Worm (Caenorhabditis elegans): ENCODE results near the gene cyp-13A4.

The cyp-13A4 gene

ce11 chrII:9797664-9798063 is at the start of gene cyp-13A4:
TSS of gene cyp-13A4 (minus strand) at chrII:9797740.
- TF ChIP-seq nhr-102 (tag; optimal IDR thresholded peaks at IDR 0.05) = peak; percentile 13
- TF ChIP-seq mdl-1 (tag; optimal IDR thresholded peaks at IDR 0.05) = no peak
- TF ChIP-seq unc-62 (GFP tag; optimal IDR thresholded peaks at IDR 0.05 in 1 of 2) = peak in 1 of 2 experiments; percentile 29
- TF ChIP-seq unc-62 (tag; optimal IDR thresholded peaks at IDR 0.05) = no peak
- TF ChIP-seq nhr-28 (tag; optimal IDR thresholded peaks at IDR 0.05) = peak; percentile 58
- TF ChIP-seq ZK546.5 (tag; optimal IDR thresholded peaks at IDR 0.05) = no peak
- no peak for TF ChIP-seq daf-16 (GFP tag; optimal IDR thresholded peaks at IDR 0.05)
- TF ChIP-seq daf-16 (tag; optimal IDR thresholded peaks at IDR 0.05) = peak; percentile 25
- TF ChIP-seq pqm-1 (tag; optimal IDR thresholded peaks at IDR 0.05) = peak; percentile 33
- no peak for TF ChIP-seq F26F4.8 (GFP tag; conservative IDR thresholded peaks at IDR 0.05)
- TF ChIP-seq Y48G9A.11 (GFP tag; IDR thresholded peaks at IDR 0.05) = no peak
- TF ChIP-seq php-3 (GFP tag; IDR thresholded peaks at IDR 0.05) = no peak
- peak; percentile 78 for TF ChIP-seq dmd-6 (GFP tag; IDR thresholded peaks at IDR 0.05)
- TF ChIP-seq fkh-10 (GFP tag; optimal IDR thresholded peaks at IDR 0.05) = no peak
- TF ChIP-seq aly-2 (tag; optimal IDR thresholded peaks at IDR 0.05) = no peak
- TF ChIP-seq hlh-11 (tag; optimal IDR thresholded peaks at IDR 0.05) = peak; percentile 3

ce11 chrII:9845239-9845638 is 47.7 kb upstream of the cyp-13A4 start, which contains the start of gene chil-9:
TSS of gene chil-9 (minus strand) at chrII:9845339.
- TF ChIP-seq madf-9 (GFP tag; conservative IDR thresholded peaks at IDR 0.05) (no peak), unc-62 (GFP tag; optimal IDR thresholded peaks at IDR 0.05 in 1 of 2) (peak in 1 of 2 experiments; percentile 31), unc-62 (tag; optimal IDR thresholded peaks at IDR 0.05) (no peak)

ce11 chrII:9841985-9842505 is 44.5 kb upstream of the cyp-13A4 start, which contains the start of gene rnh-1.2:
TSS of gene rnh-1.2 (minus strand) at chrII:9842035.
- no peak for TF ChIP-seq egl-27 (tag; optimal IDR thresholded peaks at IDR 0.05)
- TF ChIP-seq lsy-2 (tag; optimal IDR thresholded peaks at IDR 0.05) = no peak
- no peak for TF ChIP-seq hif-1 (tag; optimal IDR thresholded peaks at IDR 0.05)
- TF ChIP-seq zag-1 (tag; optimal IDR thresholded peaks at IDR 0.05) = no peak
- TF ChIP-seq mxl-3 (GFP tag; optimal IDR thresholded peaks at IDR 0.05) = no peak
- TF ChIP-seq R02D3.7 (tag; optimal IDR thresholded peaks at IDR 0.05) = peak; percentile 56
- no peak for TF ChIP-seq nhr-11 (tag; optimal IDR thresholded peaks at IDR 0.05)
- TF ChIP-seq lim-7 (GFP tag; IDR thresholded peaks at IDR 0.05) = no peak
- no peak for TF ChIP-seq ceh-82 (tag; optimal IDR thresholded peaks at IDR 0.05)

ce11 chrII:9840313-9840712 is 42.8 kb upstream of the cyp-13A4 start, which contains the start of gene ZK938.11:
TSS of gene ZK938.11 (minus strand) at chrII:9840413.
- TF ChIP-seq hlh-11 (tag; optimal IDR thresholded peaks at IDR 0.05) (no peak), ceh-28 (tag; optimal IDR thresholded peaks at IDR 0.05) (no peak), lir-3 (tag; optimal IDR thresholded peaks at IDR 0.05) (no peak), nhr-25 (tag; optimal IDR thresholded peaks at IDR 0.05; ENCODE audit: borderline replicate concordance, insufficient read depth) (no peak), nhr-111 (GFP tag; optimal IDR thresholded peaks at IDR 0.05) (no peak), arid-1 (GFP tag; conservative IDR thresholded peaks at IDR 0.05) (no peak), mes-2 (tag; optimal IDR thresholded peaks at IDR 0.05; ENCODE audit: poor library complexity, severe bottlenecking) (no peak), ZK546.5 (tag; optimal IDR thresholded peaks at IDR 0.05) (no peak), ceh-44 (GFP tag; IDR thresholded peaks at IDR 0.05) (no peak), nhr-76 (tag; optimal IDR thresholded peaks at IDR 0.05) (no peak), unc-130 (GFP tag; optimal IDR thresholded peaks at IDR 0.05) (no peak), mxl-3 (GFP tag; optimal IDR thresholded peaks at IDR 0.05) (no peak), dmd-9 (GFP tag; IDR thresholded peaks at IDR 0.05) (no peak), zfp-3 (GFP tag; conservative IDR thresholded peaks at IDR 0.05) (no peak), aly-2 (tag; optimal IDR thresholded peaks at IDR 0.05) (no peak), ama-1 (optimal IDR thresholded peaks at IDR 0.05) (no peak), dpl-1 (GFP tag; optimal IDR thresholded peaks at IDR 0.05) (no peak), unc-39 (tag; optimal IDR thresholded peaks at IDR 0.05) (no peak), fos-1 (tag; optimal IDR thresholded peaks at IDR 0.05) (no peak), Y5F2A.4 (GFP tag; optimal IDR thresholded peaks at IDR 0.05) (no peak)
